Fruit fly (Drosophila melanogaster): ENCODE data around the gene JMJD7.

JMJD7 gene

dm6 chr3L:13426573-13426972, 23.5 kb downstream of the JMJD7 start, which contains the start of gene CG14105 (continued):
- no peak for TF ChIP-seq Vsx1 (GFP tag; optimal IDR thresholded peaks at IDR 0.05)
- TF ChIP-seq gem (tag; optimal IDR thresholded peaks at IDR 0.05): no peak
- TF ChIP-seq HLH54F (GFP tag; optimal IDR thresholded peaks at IDR 0.05): no peak
- no peak for TF ChIP-seq Chrac-16 (GFP tag; optimal IDR thresholded peaks at IDR 0.05)
- TF ChIP-seq Xrp1 (GFP tag; IDR thresholded peaks at IDR 0.05): no peak
- TF ChIP-seq sima (GFP tag; optimal IDR thresholded peaks at IDR 0.05): no peak
- TF ChIP-seq prd (optimal IDR thresholded peaks at IDR 0.05): no peak
- no peak for TF ChIP-seq prd (GFP tag; IDR thresholded peaks at IDR 0.05)

dm6 chr3L:13425571-13425970, 24.5 kb downstream of the JMJD7 start, which contains the start of gene CG14106:
Gene CG14106 (minus strand): TSS chr3L:13425671.
- TF ChIP-seq wdn (GFP tag; IDR thresholded peaks at IDR 0.05): no peak
- TF ChIP-seq Oli (tag; optimal IDR thresholded peaks at IDR 0.05): no peak
- TF ChIP-seq peb (GFP tag; IDR thresholded peaks at IDR 0.05): no peak
- TF ChIP-seq zen2 (GFP tag; IDR thresholded peaks at IDR 0.05; ENCODE audit: partially characterized antibody): no peak
- TF ChIP-seq CG6791 (GFP tag; IDR thresholded peaks at IDR 0.05; ENCODE audit: partially characterized antibody): no peak
- TF ChIP-seq jigr1 (GFP tag; IDR thresholded peaks at IDR 0.05): no peak
- no peak for TF ChIP-seq CG2678 (tag; optimal IDR thresholded peaks at IDR 0.05)
- no peak for TF ChIP-seq pho (GFP tag; optimal IDR thresholded peaks at IDR 0.05)
- TF ChIP-seq Rx (GFP tag; IDR thresholded peaks at IDR 0.05): no peak
- no peak for TF ChIP-seq trh (GFP tag; optimal IDR thresholded peaks at IDR 0.05)
- TF ChIP-seq Blimp-1 (GFP tag; optimal IDR thresholded peaks at IDR 0.05): no peak
- no peak for TF ChIP-seq Opbp (GFP tag; IDR thresholded peaks at IDR 0.05; ENCODE audit: partially characterized antibody)
- no peak for TF ChIP-seq D19B (GFP tag; optimal IDR thresholded peaks at IDR 0.05)
- no peak for TF ChIP-seq tgo (GFP tag; IDR thresholded peaks at IDR 0.05)
- no peak for TF ChIP-seq phol (tag; optimal IDR thresholded peaks at IDR 0.05)
- no peak for TF ChIP-seq repo (GFP tag; optimal IDR thresholded peaks at IDR 0.05)
- TF ChIP-seq CG11560 (tag; IDR thresholded peaks at IDR 0.05): no peak
- no peak for TF ChIP-seq nmo (GFP tag; optimal IDR thresholded peaks at IDR 0.05)

DNA sequence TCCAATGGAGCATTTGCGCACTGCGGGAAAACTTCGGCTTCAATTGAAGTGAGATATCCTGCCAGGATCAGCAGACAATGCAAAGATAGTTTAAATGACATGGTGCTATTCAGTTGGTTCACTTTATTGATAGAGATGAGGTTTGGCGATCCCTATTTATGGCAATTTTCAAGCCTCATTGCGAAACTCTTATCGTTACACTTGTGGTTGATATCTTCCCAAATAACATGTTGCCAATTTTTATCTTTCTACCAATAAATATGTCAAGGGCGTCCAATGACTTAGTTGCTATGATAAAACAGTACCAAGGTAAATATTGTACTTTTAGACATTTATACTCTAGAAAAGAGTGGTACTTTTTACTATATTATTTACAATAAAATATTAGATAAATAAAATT, 26.0 kb downstream of the JMJD7 start, which contains the start of gene CG33263:
Gene CG33263, minus strand, starts transcription at position 101 of the 400 bp plus-strand sequence.
- TF ChIP-seq Ravus (GFP tag; IDR thresholded peaks at IDR 0.05) (no peak), gro (GFP tag; optimal IDR thresholded peaks at IDR 0.05) (no peak), tll (GFP tag; optimal IDR thresholded peaks at IDR 0.05) (no peak), CG5180 (GFP tag; optimal IDR thresholded peaks at IDR 0.05) (no peak)

dm6 chr3L:13422286-13422787, 27.7 kb downstream of the JMJD7 start, which contains the start of gene CG32121:
Gene CG32121 (minus strand): TSS chr3L:13422336.
- no peak for TF ChIP-seq CG4282 (GFP tag; optimal IDR thresholded peaks at IDR 0.05)
- no peak for TF ChIP-seq Opbp (GFP tag; IDR thresholded peaks at IDR 0.05; ENCODE audit: partially characterized antibody)
- TF ChIP-seq Xrp1 (GFP tag; IDR thresholded peaks at IDR 0.05): no peak
- TF ChIP-seq Kr (GFP tag; optimal IDR thresholded peaks at IDR 0.05): no peak
- TF ChIP-seq CG7786 (GFP tag; optimal IDR thresholded peaks at IDR 0.05): no peak
- no peak for TF ChIP-seq CG12744 (GFP tag; optimal IDR thresholded peaks at IDR 0.05)
- TF ChIP-seq Ets65A (GFP tag): peak; percentile 95
- TF ChIP-seq CG12236 (GFP tag; optimal IDR thresholded peaks at IDR 0.05): no peak
- no peak for TF ChIP-seq sens-2 (GFP tag; IDR thresholded peaks at IDR 0.05)
- no peak for TF ChIP-seq org-1 (GFP tag; optimal IDR thresholded peaks at IDR 0.05)
- no peak for TF ChIP-seq pum (GFP tag; optimal IDR thresholded peaks at IDR 0.05)
- TF ChIP-seq zen (tag; optimal IDR thresholded peaks at IDR 0.05): no peak
- TF ChIP-seq tap (tag; optimal IDR thresholded peaks at IDR 0.05): no peak
- no peak for TF ChIP-seq Atf6 (GFP tag; IDR thresholded peaks at IDR 0.05)
- 0 out of 3 replicates have a peak, but pooled peaks have one; percentile 23 for TF ChIP-seq CG6791 (GFP tag; IDR thresholded peaks at IDR 0.05; ENCODE audit: partially characterized antibody)

All from whole organism, embryonic.